Worm (Caenorhabditis elegans) whole organism, midembryonic: ENCODE measurements around the gene F18E3.13.

Experiments
- T22C8.4 ChIP-seq: fragments of 200-800 bp; sonication (Bioruptor generic); IDR thresholded peaks from 2 replicates; pipeline ENCODE4 v1.3.6; 2022; ENCODE audit warnings: missing genetic modification characterization, missing compliant biosample characterization
- cog-1 ChIP-seq: sonication (generic microtip); optimal IDR thresholded peaks from 2 replicates; lab custom pipeline; 2016; ENCODE audit warnings: missing genetic modification characterization, missing compliant biosample characterization
- flt-1 ChIP-seq: fragments of 200-800 bp; sonication (Bioruptor generic); IDR thresholded peaks from 2 replicates; pipeline ENCODE4 v1.3.6; 2022; ENCODE audit warnings: missing genetic modification characterization, missing compliant biosample characterization
- klf-2 ChIP-seq: fragments of 200-800 bp; sonication (Bioruptor generic); conservative IDR thresholded peaks from 2 replicates; pipeline ENCODE4 v1.3.6; 2022; ENCODE audit warnings: missing genetic modification reagents, missing genetic modification characterization, missing compliant biosample characterization
- med-1 ChIP-seq: sonication (generic microtip); optimal IDR thresholded peaks from 2 replicates; lab custom pipeline; 2017; ENCODE audit warnings: missing genetic modification characterization, mild to moderate bottlenecking, missing compliant biosample characterization, antibody characterized with exemption, missing genetic modification reagents; ENCODE audit not compliant: insufficient read depth
- ref-1 ChIP-seq: fragments of 200-800 bp; sonication (Bioruptor generic); conservative IDR thresholded peaks from 2 replicates; pipeline ENCODE4 v1.3.6; 2022; ENCODE audit warnings: missing genetic modification reagents, missing genetic modification characterization, missing compliant biosample characterization
- ztf-29 ChIP-seq: fragments of 200-800 bp; sonication (Bioruptor generic); IDR thresholded peaks from 2 replicates; pipeline ENCODE4 v1.3.6; 2022; ENCODE audit warnings: missing genetic modification reagents, missing genetic modification characterization, missing compliant biosample characterization

- TF ChIP-seq ref-1 (GFP tag; lab: Robert Waterston, UW): no peak
- TF ChIP-seq flt-1 (GFP tag; lab: Robert Waterston, UW): no peak
- TF ChIP-seq T22C8.4 (GFP tag; lab: Robert Waterston, UW): no peak
- no peak for TF ChIP-seq ztf-29 (GFP tag; lab: Robert Waterston, UW)
- TF ChIP-seq cog-1 (tag; lab: Kevin White, UChicago): no peak
- TF ChIP-seq klf-2 (GFP tag; lab: Robert Waterston, UW): no peak
- no peak for TF ChIP-seq med-1 (GFP tag; lab: Kevin White, UChicago)
Measured at ce11 chrV:7437985-7438384, 22.0 kb downstream of the F18E3.13 start, which contains the start of gene F25E5.16.
